Fruit fly (Drosophila melanogaster) ovary, adult (tissue): ENCODE data around the gene Tango4.

Experiments
- CG17801 ChIP-seq: fragments of 200-800 bp; optimal IDR thresholded peaks from 2 replicates; lab custom pipeline; 2019; ENCODE audit warnings: missing biosample characterization, mild to moderate bottlenecking, missing genetic modification characterization, moderate library complexity; ENCODE audit not compliant: partially characterized antibody

The Tango4 gene

DNA sequence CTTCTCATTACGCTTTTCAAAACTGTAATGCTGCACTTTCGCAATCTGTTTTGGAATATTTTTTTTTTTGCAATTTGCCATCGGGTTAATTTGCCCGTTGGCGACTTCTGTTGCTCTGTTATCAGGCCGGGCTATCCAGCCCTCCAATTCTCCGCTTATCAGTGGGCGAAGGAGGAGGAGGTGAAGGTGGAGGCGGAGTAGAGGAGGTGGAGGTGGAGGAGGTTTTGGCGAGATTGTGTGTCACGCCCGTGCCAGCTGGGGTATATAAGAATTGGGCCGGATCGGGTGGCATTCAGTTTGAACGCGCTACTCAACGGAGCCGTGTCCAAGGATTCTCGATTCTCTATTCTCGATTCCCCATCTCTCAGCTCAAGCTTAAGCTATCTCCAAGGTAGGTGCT is 6.7 kb upstream of the Tango4 start:
- no peak for TF ChIP-seq CG17801 (GFP tag; lab: Kevin White, UChicago)

DNA sequence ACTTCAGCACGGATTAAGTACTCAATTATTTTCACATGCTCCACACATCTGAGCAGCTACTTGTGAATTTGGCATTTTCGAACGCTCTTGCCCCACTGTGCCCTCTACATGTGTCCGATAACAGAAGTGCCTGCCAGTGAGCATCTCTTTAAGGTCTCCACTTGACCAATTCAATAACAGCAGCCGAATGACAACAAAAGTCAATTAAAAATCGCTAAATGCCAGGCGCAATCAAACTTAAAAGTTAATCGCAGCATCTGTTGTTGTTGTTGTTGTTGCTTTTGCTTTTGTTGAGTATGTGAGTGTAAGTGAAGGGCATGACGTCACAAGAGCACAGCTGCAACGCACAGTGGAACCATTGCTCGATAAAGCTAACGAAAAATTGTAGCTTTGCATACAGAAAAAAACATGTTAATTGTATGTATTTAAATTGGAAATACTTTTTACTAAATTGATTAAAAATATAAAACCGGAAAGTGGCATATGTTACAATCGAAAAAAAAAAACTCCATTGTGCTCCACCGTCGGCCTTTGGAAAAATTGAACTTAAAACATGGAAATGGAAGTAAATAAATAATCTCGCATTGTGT is 6.0 kb upstream of the Tango4 start:
- peak; percentile 31 for TF ChIP-seq CG17801 (GFP tag; lab: Kevin White, UChicago)

DNA sequence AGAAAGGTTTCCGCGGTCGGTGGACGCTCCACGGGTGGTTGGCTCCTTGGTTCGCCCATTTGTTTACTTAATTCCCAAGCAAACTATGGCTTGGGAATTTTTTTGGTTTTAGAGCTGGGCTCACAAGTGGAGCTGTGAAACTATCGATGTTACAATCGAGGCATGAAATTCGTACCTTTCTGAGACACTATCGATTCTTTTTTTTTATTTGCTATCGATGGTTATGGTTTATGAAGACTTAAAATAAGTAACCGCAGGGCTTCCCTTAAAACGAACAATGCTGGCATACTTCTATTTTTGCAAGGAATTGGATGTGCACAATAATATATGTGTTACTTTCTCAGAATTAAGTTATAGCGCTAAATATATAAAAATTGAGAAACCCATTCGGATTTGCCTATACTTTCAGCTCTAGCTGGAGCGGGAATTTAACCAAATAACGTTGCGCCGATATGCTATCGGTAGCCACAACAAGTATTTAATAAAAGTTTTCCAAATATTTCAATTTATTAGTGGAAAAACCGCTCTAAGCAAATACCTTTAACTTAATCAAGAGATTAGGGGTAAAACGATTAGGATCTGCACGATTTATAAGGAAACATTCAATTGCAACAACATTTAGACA is 2.9 kb upstream of the Tango4 start, which contains the start of gene Chrac-16:
TSS of gene Chrac-16 (minus strand) at position 147 of the 625 bp plus-strand sequence.
- TF ChIP-seq CG17801 (GFP tag; lab: Kevin White, UChicago): no peak

DNA sequence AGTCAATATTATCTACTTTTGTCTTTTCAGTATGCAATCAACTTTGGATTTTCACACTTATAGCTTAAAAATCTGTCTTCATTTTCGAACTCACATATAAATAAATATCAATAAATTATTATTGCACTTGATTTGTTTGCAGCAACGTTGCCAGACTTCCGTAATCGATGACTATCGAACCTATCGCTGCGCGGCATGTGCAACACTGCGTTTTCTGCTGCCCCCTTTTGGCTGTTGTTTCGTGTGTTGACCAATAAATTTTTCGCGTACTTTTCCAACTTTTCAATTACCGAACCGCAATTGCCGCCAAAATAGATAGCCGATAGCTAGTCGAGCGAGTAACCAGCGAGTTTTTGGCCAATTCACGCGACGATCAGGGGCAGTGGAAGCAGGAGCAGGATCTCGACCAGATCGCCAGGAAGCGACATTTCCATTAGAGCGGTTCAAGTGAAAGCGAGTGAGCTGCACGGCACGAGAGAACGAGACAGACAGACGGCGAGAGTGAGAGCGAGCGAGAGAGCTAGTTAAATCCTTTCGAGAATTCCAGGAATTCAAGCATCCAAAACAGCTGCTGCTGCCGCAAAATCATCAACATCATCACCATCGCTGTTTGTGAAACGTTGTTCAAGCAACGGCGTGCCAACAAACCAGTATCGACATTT is 2.3 kb upstream of the Tango4 start, which contains the start of gene Lsm12a:
TSS of gene Lsm12a (plus strand) at position 201 of the 662 bp plus-strand sequence.
- TF ChIP-seq CG17801 (GFP tag; lab: Kevin White, UChicago): no peak

DNA sequence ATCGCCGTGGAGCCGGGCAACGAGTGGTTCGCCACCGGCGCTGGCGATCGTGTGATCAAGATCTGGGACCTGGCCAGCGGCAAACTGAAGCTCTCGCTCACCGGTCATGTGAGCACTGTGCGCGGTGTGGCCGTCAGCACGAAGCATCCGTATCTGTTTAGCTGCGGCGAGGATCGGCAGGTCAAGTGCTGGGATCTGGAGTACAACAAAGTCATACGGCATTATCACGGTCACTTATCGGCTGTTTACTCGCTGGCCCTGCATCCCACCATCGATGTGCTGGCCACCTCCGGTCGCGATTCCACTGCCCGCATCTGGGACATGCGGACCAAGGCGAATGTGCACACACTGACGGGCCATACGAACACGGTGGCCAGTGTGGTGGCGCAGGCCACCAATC is 882 bp downstream of the Tango4 start:
- no peak for TF ChIP-seq CG17801 (GFP tag; lab: Kevin White, UChicago)

DNA sequence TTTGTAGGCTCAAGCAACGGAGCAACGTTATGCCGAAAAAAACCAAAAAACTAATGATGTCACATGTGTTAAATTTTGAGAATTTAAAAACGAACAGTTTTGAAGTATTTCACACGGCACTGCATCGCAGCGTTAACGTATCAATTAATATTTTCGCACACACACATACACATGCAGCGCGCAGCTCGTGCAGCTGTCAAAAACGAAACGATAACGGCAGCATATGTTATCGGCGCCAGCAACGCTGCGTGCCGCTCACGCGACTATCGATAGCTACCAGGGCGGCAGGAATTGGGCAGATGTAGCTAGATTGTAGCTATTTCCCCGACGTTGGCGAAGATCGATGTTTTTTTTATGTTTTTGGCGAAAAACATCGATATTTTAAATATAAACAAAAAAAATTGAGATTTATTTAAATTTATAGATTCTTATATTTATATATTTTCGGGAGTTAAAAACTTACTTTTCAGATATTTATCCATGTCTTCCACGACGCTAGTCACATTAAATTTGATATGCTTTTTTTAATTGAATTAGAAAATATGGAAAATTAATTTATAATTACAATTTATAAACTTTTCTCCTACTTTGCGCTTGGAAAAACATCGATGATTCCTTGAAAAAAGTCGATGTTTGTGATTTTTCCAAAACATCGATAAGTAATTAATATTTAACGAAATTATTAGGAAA is 8.1 kb downstream of the Tango4 start, which contains the start of gene Usp7:
TSS of gene Usp7 (minus strand) at position 208 of the 690 bp plus-strand sequence.
- peak; percentile 51 for TF ChIP-seq CG17801 (GFP tag; lab: Kevin White, UChicago)

DNA sequence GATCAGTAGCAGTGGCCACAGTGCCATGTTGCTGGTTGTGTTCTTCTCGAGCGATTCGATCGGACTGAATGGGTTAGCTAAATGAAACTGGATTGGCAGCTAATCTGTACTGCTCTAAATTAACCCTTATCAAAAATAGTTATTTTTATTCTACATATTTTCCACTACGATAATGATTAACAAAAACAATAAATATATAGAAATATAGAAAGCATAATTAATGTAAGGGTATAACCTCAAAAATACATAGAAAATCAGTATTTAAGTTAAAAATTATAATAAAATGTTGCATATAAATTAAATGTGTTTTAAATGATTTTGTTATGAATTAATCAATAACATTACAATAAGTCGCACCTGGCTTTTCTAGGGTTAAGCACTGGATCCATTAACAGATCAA is 10.5 kb downstream of the Tango4 start, which contains the start of gene Cyp311a1:
TSS of gene Cyp311a1 (minus strand) at position 66 of the 400 bp plus-strand sequence.
- TF ChIP-seq CG17801 (GFP tag; lab: Kevin White, UChicago): no peak

DNA sequence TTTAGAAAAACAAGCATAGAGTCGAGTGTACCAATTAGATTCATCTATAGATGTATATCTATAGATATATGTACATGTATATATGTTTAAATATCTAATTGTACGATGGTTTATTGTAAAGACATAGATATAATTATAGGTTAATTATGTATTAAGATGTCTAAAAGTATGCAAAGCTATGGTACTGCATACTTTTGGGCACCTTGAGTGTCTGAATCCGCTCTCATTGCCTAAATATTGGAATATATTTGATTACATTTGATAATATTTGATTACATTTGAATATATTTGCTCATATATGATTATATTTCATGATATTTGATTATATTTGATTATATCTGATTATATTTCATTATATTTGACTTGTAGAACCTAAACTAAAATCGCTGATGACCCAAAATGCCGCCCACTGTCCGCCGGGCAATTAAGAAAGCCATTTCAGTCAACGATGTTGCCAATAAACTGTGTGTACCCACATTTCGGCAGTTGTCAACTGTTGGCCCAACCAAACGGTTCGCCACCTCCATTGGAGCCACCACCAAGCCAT is 11.3 kb downstream of the Tango4 start, which contains the start of gene Cyp318a1:
TSS of gene Cyp318a1 (plus strand) at position 497 of the 547 bp plus-strand sequence.
- TF ChIP-seq CG17801 (GFP tag; lab: Kevin White, UChicago): no peak

DNA sequence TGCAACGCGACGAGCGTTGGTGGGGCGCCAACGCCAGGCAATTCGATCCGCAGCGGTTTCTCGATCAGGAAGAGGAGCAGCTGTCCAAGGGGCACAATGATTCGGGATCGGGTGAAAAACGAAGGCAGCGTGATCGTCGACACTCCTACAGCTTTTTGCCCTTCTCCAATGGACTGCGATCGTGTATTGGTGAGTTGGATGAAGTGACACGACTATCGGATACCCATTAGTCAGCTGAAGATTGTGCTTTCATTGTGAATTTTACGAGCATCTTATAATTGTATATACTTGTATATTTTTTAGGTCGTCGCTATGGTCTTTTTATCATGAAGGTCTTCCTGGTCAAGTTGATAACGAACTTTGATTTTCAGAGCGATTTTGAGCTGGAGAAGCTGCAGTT is 13.8 kb downstream of the Tango4 start:
- no peak for TF ChIP-seq CG17801 (GFP tag; lab: Kevin White, UChicago)

DNA sequence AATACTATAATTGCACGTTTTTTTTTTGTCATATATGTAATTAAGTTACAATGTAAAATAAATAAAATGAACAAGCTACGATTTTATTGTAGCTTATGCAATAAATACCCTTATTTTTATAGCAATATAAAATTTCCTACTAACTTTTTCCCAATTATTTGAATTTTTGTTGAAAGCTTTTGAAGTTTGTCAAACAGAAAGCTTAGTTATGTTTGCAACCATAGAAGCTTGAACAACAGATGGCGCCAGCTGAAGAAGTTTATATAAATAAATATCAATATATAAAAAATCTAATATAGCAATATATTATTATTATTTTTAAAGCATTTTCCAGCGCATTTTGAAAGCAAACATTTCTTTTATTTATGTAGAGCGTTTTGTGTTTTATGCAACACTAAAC is 14.3 kb downstream of the Tango4 start:
- no peak for TF ChIP-seq CG17801 (GFP tag; lab: Kevin White, UChicago)

DNA sequence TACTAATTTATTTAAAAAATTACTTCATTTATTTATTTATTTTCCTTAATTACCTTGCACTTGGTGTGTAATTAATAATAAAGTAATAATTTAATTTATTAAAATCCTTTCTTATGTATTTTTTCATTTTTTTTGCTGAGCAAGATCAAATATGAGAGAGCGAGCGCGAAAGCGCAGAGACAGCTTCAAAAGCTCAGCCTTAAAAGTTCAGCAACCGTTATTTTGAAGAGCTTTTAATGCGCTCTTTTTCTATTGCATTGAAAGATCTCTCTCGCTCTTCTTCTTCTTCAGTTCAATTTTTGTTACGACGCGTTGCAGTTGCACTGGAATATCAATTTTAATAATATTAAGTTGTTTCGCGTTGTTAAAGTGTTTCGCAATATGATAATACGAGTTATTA is 22.5 kb downstream of the Tango4 start, which contains the start of gene Ten-a:
TSS of gene Ten-a (plus strand) at position 301 of the 400 bp plus-strand sequence.
- TF ChIP-seq CG17801 (GFP tag; lab: Kevin White, UChicago): no peak

DNA sequence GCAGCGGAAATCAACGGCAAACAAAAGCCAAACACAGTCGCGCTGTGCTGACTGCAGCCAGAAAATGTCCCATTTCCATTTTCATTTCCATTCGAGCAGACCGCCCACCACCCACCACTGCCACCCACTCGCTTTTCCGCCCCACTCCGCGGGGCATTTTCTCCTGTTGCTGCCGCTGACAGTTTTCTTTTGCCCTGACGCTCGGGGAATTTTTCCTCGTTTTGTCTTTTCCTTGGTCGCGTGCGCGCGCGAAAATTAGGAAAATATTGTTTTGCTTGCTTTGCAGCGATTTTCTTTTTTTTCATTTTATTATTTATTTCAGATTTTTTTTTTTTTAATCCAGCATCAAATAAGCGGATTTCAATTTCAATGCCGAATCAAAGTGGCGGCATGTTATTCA is 29.4 kb downstream of the Tango4 start:
- no peak for TF ChIP-seq CG17801 (GFP tag; lab: Kevin White, UChicago)

DNA sequence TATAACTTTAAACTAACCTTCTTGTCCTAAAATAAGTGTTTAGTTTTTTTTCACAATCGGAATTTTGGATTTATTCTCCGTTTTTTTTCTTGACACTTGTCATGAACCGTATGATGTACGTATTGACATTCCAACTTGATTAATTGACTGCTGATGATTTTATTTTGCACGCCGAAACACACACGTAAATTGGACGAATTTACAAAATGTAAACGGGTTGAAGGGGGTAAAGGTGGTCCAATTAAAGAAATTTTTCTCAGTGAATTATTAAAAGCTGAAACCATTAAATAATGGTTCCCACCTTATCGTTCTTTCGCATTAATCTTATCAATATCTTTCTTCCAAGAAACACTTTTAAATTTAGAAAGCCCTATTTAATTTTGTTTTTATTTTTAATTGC is 35.7 kb downstream of the Tango4 start, which contains the start of gene Uch-L5R:
TSS of gene Uch-L5R (minus strand) at position 101 of the 400 bp plus-strand sequence.
- no peak for TF ChIP-seq CG17801 (GFP tag; lab: Kevin White, UChicago)

DNA sequence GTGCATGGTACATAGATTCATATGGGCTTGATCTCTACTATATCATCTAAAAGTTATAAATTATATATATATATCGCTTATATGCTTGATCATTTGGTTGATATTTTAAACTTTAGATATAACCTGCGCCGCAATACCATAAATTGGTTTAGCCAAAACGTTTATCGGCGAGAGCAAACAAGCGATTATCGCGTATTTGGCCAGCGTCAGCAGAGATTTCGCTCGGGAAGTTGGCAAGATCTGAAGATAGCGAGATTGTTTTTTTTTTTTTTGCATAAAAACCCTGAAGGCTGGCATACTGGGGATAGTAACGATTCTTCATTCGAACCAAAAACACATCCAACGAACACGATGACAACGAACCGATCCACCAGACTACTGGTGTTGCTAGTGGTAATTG is 38.6 kb downstream of the Tango4 start, which contains the start of gene Muc11A:
TSS of gene Muc11A (plus strand) at position 301 of the 400 bp plus-strand sequence.
- TF ChIP-seq CG17801 (GFP tag; lab: Kevin White, UChicago): no peak
